ENCODE assay signal across 1 fruit fly cellular context in the genomic region with DNA sequence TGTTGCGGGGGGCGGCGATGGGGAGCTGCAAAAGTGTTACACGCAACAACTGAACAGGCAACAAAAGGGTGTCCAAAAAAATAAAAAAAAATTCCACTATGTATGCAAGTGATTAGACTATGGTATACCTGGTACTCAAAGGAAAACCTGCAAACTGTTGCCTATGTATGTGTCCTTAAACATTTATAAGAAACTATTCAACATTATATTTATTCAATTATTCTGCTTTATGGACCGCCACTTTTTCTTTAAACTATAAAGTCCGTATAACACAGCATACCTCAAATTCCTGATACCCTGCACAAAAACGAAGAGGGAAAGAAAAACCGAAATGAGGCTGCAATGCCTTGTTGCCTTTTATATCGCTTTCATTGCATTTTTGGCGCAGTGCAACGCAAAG.
TF ChIP-seq lines count a peak whose summit lies in the region.

No protein-coding gene starts in this region.

TF ChIP-seq in whole organism, embryonic, 481 proteins besides CTCF, POLR2A, EP300 and RAD21 (continued from another document and continues in another):
- peak; percentile 59 for TF ChIP-seq CG4424 (GFP tag; optimal IDR thresholded peaks at IDR 0.05; lab: Kevin White, UChicago)
- TF ChIP-seq CG7839 (tag; optimal IDR thresholded peaks at IDR 0.05; lab: Kevin White, UChicago) = peak; percentile 64
- TF ChIP-seq zen2 (GFP tag; IDR thresholded peaks at IDR 0.05; lab: Robert Waterston, UW; ENCODE audit: partially characterized antibody) = no peak
- no peak for TF ChIP-seq Taf1 (GFP tag; IDR thresholded peaks at IDR 0.05; lab: Robert Waterston, UW)
- peak; percentile 78 for TF ChIP-seq CG10979 (tag; optimal IDR thresholded peaks at IDR 0.05; lab: Kevin White, UChicago)
- no peak for TF ChIP-seq CG30020 (tag; optimal IDR thresholded peaks at IDR 0.05; lab: Kevin White, UChicago)
- no peak for TF ChIP-seq ftz-f1 (GFP tag; optimal IDR thresholded peaks at IDR 0.05; lab: Kevin White, UChicago)
- no peak for TF ChIP-seq Side (GFP tag; optimal IDR thresholded peaks at IDR 0.05; lab: Kevin White, UChicago)
- no peak for TF ChIP-seq CG8281 (tag; optimal IDR thresholded peaks at IDR 0.05; lab: Kevin White, UChicago)
- no peak for TF ChIP-seq CG9609 (GFP tag; optimal IDR thresholded peaks at IDR 0.05; lab: Kevin White, UChicago)
- no peak for TF ChIP-seq pan (optimal IDR thresholded peaks at IDR 0.05; lab: Kevin White, UChicago)
- peak in 1 of 2 experiments; percentile 61 for TF ChIP-seq pan (GFP tag; optimal IDR thresholded peaks at IDR 0.05 in 1 of 2, IDR thresholded peaks at IDR 0.05 in 1 of 2)
- TF ChIP-seq ems (GFP tag; optimal IDR thresholded peaks at IDR 0.05; lab: Kevin White, UChicago) = no peak
- TF ChIP-seq CkIIα-i1 (GFP tag; IDR thresholded peaks at IDR 0.05; lab: Robert Waterston, UW) = no peak
- no peak for TF ChIP-seq CG12236 (GFP tag; optimal IDR thresholded peaks at IDR 0.05; lab: Kevin White, UChicago)
- TF ChIP-seq pzg (GFP tag; optimal IDR thresholded peaks at IDR 0.05; lab: Kevin White, UChicago) = no peak
- TF ChIP-seq jumu (GFP tag; optimal IDR thresholded peaks at IDR 0.05; lab: Kevin White, UChicago) = no peak
- TF ChIP-seq Lpt (GFP tag; optimal IDR thresholded peaks at IDR 0.05; lab: Kevin White, UChicago) = no peak
- TF ChIP-seq CG17385 (GFP tag; optimal IDR thresholded peaks at IDR 0.05; lab: Kevin White, UChicago) = no peak
- TF ChIP-seq Scr (GFP tag; IDR thresholded peaks at IDR 0.05; lab: Robert Waterston, UW; ENCODE audit: partially characterized antibody) = no peak
- no peak for TF ChIP-seq CG1647 (GFP tag; optimal IDR thresholded peaks at IDR 0.05; lab: Kevin White, UChicago)
- TF ChIP-seq fd64A (GFP tag; optimal IDR thresholded peaks at IDR 0.05; lab: Kevin White, UChicago) = peak; percentile 42
- TF ChIP-seq sc (optimal IDR thresholded peaks at IDR 0.05; lab: Kevin White, UChicago) = no peak
- TF ChIP-seq sc (GFP tag; optimal IDR thresholded peaks at IDR 0.05; lab: Kevin White, UChicago) = peak; percentile 11
- TF ChIP-seq odd (GFP tag; optimal IDR thresholded peaks at IDR 0.05; lab: Kevin White, UChicago) = no peak
- TF ChIP-seq CG17361 (GFP tag; IDR thresholded peaks at IDR 0.05; lab: Robert Waterston, UW) = peak; percentile 45; the same call in 2 of the 3 replicates
- no peak for TF ChIP-seq CG43689 (GFP tag; IDR thresholded peaks at IDR 0.05; lab: Robert Waterston, UW)
- no peak for TF ChIP-seq CG11398 (GFP tag; optimal IDR thresholded peaks at IDR 0.05; lab: Kevin White, UChicago)
- TF ChIP-seq CG18619 (GFP tag; optimal IDR thresholded peaks at IDR 0.05; lab: Kevin White, UChicago) = no peak
- no peak for TF ChIP-seq CG3995 (GFP tag; optimal IDR thresholded peaks at IDR 0.05; lab: Kevin White, UChicago)
- no peak for TF ChIP-seq Sry-δ (GFP tag; optimal IDR thresholded peaks at IDR 0.05; lab: Kevin White, UChicago)
- TF ChIP-seq CG3847 (GFP tag; IDR thresholded peaks at IDR 0.05; lab: Robert Waterston, UW) = no peak
- no peak for TF ChIP-seq her (GFP tag; optimal IDR thresholded peaks at IDR 0.05; lab: Kevin White, UChicago)
- no peak for TF ChIP-seq CG17186 (GFP tag; optimal IDR thresholded peaks at IDR 0.05; lab: Kevin White, UChicago)
- TF ChIP-seq Deaf1 (tag; optimal IDR thresholded peaks at IDR 0.05; lab: Kevin White, UChicago) = no peak
- TF ChIP-seq Abd-B (GFP tag; optimal IDR thresholded peaks at IDR 0.05; lab: Kevin White, UChicago) = peak; percentile 38
- TF ChIP-seq nerfin-2 (GFP tag; IDR thresholded peaks at IDR 0.05; lab: Robert Waterston, UW; ENCODE audit: partially characterized antibody) = no peak
- TF ChIP-seq vvl (GFP tag; IDR thresholded peaks at IDR 0.05; lab: Robert Waterston, UW) = peak; percentile 80
- no peak for TF ChIP-seq rib (GFP tag; IDR thresholded peaks at IDR 0.05; lab: Robert Waterston, UW)
- TF ChIP-seq CG13775 (GFP tag; optimal IDR thresholded peaks at IDR 0.05; lab: Kevin White, UChicago) = peak; percentile 6
- TF ChIP-seq Hr39 (optimal IDR thresholded peaks at IDR 0.05; lab: Kevin White, UChicago) = no peak
- TF ChIP-seq croc (GFP tag; conservative IDR thresholded peaks at IDR 0.05; lab: Robert Waterston, UW) = peak; percentile 81
- TF ChIP-seq eve (GFP tag; optimal IDR thresholded peaks at IDR 0.05; lab: Kevin White, UChicago) = no peak
- TF ChIP-seq Dll (GFP tag; IDR thresholded peaks at IDR 0.05; lab: Robert Waterston, UW; ENCODE audit: partially characterized antibody) = no peak
- no peak for TF ChIP-seq Hmr (GFP tag; optimal IDR thresholded peaks at IDR 0.05; lab: Kevin White, UChicago)
- TF ChIP-seq CG11456 (GFP tag; IDR thresholded peaks at IDR 0.05; lab: Robert Waterston, UW) = 0 out of 3 replicates have a peak, but pooled peaks have one; percentile 39
- no peak for TF ChIP-seq GATAe (GFP tag; conservative IDR thresholded peaks at IDR 0.05; lab: Robert Waterston, UW)
- TF ChIP-seq CG1233 (GFP tag; optimal IDR thresholded peaks at IDR 0.05; lab: Kevin White, UChicago) = no peak
- TF ChIP-seq sisA (GFP tag; IDR thresholded peaks at IDR 0.05; lab: Robert Waterston, UW) = peak; percentile 84
- no peak for TF ChIP-seq pros (GFP tag; optimal IDR thresholded peaks at IDR 0.05; lab: Kevin White, UChicago)
- no peak for TF ChIP-seq yki (optimal IDR thresholded peaks at IDR 0.05; lab: Kevin White, UChicago)
- peak; percentile 47; the same call in 1 of the 3 replicates for TF ChIP-seq ken (GFP tag; IDR thresholded peaks at IDR 0.05; lab: Robert Waterston, UW)
- TF ChIP-seq mld (GFP tag; IDR thresholded peaks at IDR 0.05; lab: Robert Waterston, UW; ENCODE audit: partially characterized antibody) = no peak
- TF ChIP-seq CG15601 (tag; optimal IDR thresholded peaks at IDR 0.05; lab: Kevin White, UChicago) = peak; percentile 29
- no peak for TF ChIP-seq lbe (GFP tag; optimal IDR thresholded peaks at IDR 0.05; lab: Kevin White, UChicago)
- TF ChIP-seq CG17829 (tag; optimal IDR thresholded peaks at IDR 0.05; lab: Kevin White, UChicago) = peak; percentile 68
- no peak for TF ChIP-seq Usf (GFP tag; optimal IDR thresholded peaks at IDR 0.05; lab: Kevin White, UChicago)
- no peak for TF ChIP-seq Bteb2 (GFP tag; optimal IDR thresholded peaks at IDR 0.05; lab: Kevin White, UChicago)
- TF ChIP-seq pita (GFP tag; optimal IDR thresholded peaks at IDR 0.05; lab: Kevin White, UChicago) = no peak
- TF ChIP-seq CG3065 (GFP tag; optimal IDR thresholded peaks at IDR 0.05; lab: Kevin White, UChicago) = no peak
- no peak for TF ChIP-seq CG1792 (GFP tag; optimal IDR thresholded peaks at IDR 0.05; lab: Kevin White, UChicago)
- TF ChIP-seq repo (GFP tag; optimal IDR thresholded peaks at IDR 0.05; lab: Kevin White, UChicago) = no peak
- TF ChIP-seq CG11504 (tag; optimal IDR thresholded peaks at IDR 0.05; lab: Kevin White, UChicago) = peak; percentile 76
- no peak for TF ChIP-seq CG32767 (GFP tag; IDR thresholded peaks at IDR 0.05; lab: Robert Waterston, UW)
- TF ChIP-seq sim (GFP tag; IDR thresholded peaks at IDR 0.05; lab: Robert Waterston, UW) = no peak
- peak; percentile 43; the same call in 1 of the 2 replicates for TF ChIP-seq ranshi (GFP tag; IDR thresholded peaks at IDR 0.05; lab: Robert Waterston, UW)
- TF ChIP-seq CG7963 (GFP tag; IDR thresholded peaks at IDR 0.05; lab: Robert Waterston, UW; ENCODE audit: partially characterized antibody) = no peak
- TF ChIP-seq Oaz (GFP tag; IDR thresholded peaks at IDR 0.05; lab: Robert Waterston, UW) = no peak
- TF ChIP-seq crol (GFP tag; IDR thresholded peaks at IDR 0.05; lab: Robert Waterston, UW) = no peak; the same call in 1 of the 2 replicates
- TF ChIP-seq CG10147 (GFP tag; optimal IDR thresholded peaks at IDR 0.05; lab: Kevin White, UChicago) = no peak
- TF ChIP-seq ara (GFP tag; IDR thresholded peaks at IDR 0.05; lab: Robert Waterston, UW) = peak; percentile 82
- no peak for TF ChIP-seq HLHmδ (GFP tag; optimal IDR thresholded peaks at IDR 0.05; lab: Kevin White, UChicago)
- TF ChIP-seq ind (GFP tag; optimal IDR thresholded peaks at IDR 0.05; lab: Kevin White, UChicago) = peak; percentile 57
- TF ChIP-seq ci (GFP tag; IDR thresholded peaks at IDR 0.05; lab: Robert Waterston, UW) = peak; percentile 61; the same call in 2 of the 3 replicates
- no peak for TF ChIP-seq Opbp (GFP tag; IDR thresholded peaks at IDR 0.05; lab: Robert Waterston, UW; ENCODE audit: partially characterized antibody)
- TF ChIP-seq CG10565 (GFP tag; optimal IDR thresholded peaks at IDR 0.05; lab: Kevin White, UChicago) = no peak
- no peak for TF ChIP-seq Meics (GFP tag; optimal IDR thresholded peaks at IDR 0.05; lab: Kevin White, UChicago)
- no peak for TF ChIP-seq CG1832 (GFP tag; optimal IDR thresholded peaks at IDR 0.05; lab: Kevin White, UChicago)
- no peak for TF ChIP-seq fru (optimal IDR thresholded peaks at IDR 0.05; lab: Kevin White, UChicago)
- no peak for TF ChIP-seq CG6854 (GFP tag; optimal IDR thresholded peaks at IDR 0.05; lab: Kevin White, UChicago)
- no peak for TF ChIP-seq Hey (tag; optimal IDR thresholded peaks at IDR 0.05; lab: Kevin White, UChicago)
- no peak for TF ChIP-seq CG10431 (GFP tag; optimal IDR thresholded peaks at IDR 0.05; lab: Kevin White, UChicago)
- peak; percentile 58; the same call in 1 of the 2 replicates for TF ChIP-seq CG8765 (GFP tag; IDR thresholded peaks at IDR 0.05; lab: Robert Waterston, UW)
- peak; percentile 52 for TF ChIP-seq az2 (GFP tag; optimal IDR thresholded peaks at IDR 0.05; lab: Kevin White, UChicago)
- TF ChIP-seq Lhr (GFP tag; optimal IDR thresholded peaks at IDR 0.05; lab: Kevin White, UChicago) = no peak
- TF ChIP-seq CG11085 (GFP tag; IDR thresholded peaks at IDR 0.05; lab: Robert Waterston, UW) = no peak
- no peak for TF ChIP-seq hth (optimal IDR thresholded peaks at IDR 0.05; lab: Kevin White, UChicago)
- peak; percentile 36; the same call in 1 of the 2 replicates for TF ChIP-seq ro (GFP tag; IDR thresholded peaks at IDR 0.05; lab: Robert Waterston, UW)
- no peak for TF ChIP-seq gcm2 (GFP tag; optimal IDR thresholded peaks at IDR 0.05; lab: Kevin White, UChicago)
- TF ChIP-seq C15 (GFP tag; IDR thresholded peaks at IDR 0.05; lab: Robert Waterston, UW) = no peak
- TF ChIP-seq CG18599 (GFP tag; optimal IDR thresholded peaks at IDR 0.05; lab: Kevin White, UChicago) = no peak
- no peak for TF ChIP-seq prd (optimal IDR thresholded peaks at IDR 0.05; lab: Kevin White, UChicago)
- TF ChIP-seq prd (GFP tag; IDR thresholded peaks at IDR 0.05; lab: Robert Waterston, UW) = peak; percentile 87; the same call in 2 of the 3 replicates
- no peak for TF ChIP-seq pum (GFP tag; optimal IDR thresholded peaks at IDR 0.05; lab: Kevin White, UChicago)
- TF ChIP-seq br (optimal IDR thresholded peaks at IDR 0.05; lab: Kevin White, UChicago) = no peak
- no peak for TF ChIP-seq Kr (GFP tag; optimal IDR thresholded peaks at IDR 0.05; lab: Kevin White, UChicago)
- TF ChIP-seq run (tag; optimal IDR thresholded peaks at IDR 0.05; lab: Kevin White, UChicago) = no peak
- peak; percentile 57 for TF ChIP-seq chn (GFP tag; optimal IDR thresholded peaks at IDR 0.05; lab: Kevin White, UChicago)
- no peak for TF ChIP-seq CG31365 (tag; optimal IDR thresholded peaks at IDR 0.05; lab: Kevin White, UChicago)
- TF ChIP-seq CG8388 (GFP tag; optimal IDR thresholded peaks at IDR 0.05; lab: Kevin White, UChicago) = peak; percentile 45
- TF ChIP-seq jing (GFP tag; optimal IDR thresholded peaks at IDR 0.05; lab: Kevin White, UChicago) = no peak
- TF ChIP-seq cwo (GFP tag; optimal IDR thresholded peaks at IDR 0.05; lab: Kevin White, UChicago) = no peak
- no peak for TF ChIP-seq z (GFP tag; IDR thresholded peaks at IDR 0.05; lab: Robert Waterston, UW)
- no peak for TF ChIP-seq amos (GFP tag; IDR thresholded peaks at IDR 0.05; lab: Robert Waterston, UW; ENCODE audit: partially characterized antibody)
- no peak for TF ChIP-seq CG3163 (GFP tag; optimal IDR thresholded peaks at IDR 0.05; lab: Kevin White, UChicago)
- peak; percentile 85 for TF ChIP-seq zfh1 (GFP tag; IDR thresholded peaks at IDR 0.05; lab: Robert Waterston, UW)
- TF ChIP-seq NC2α (GFP tag; optimal IDR thresholded peaks at IDR 0.05; lab: Kevin White, UChicago) = no peak
- TF ChIP-seq kni (GFP tag; optimal IDR thresholded peaks at IDR 0.05; lab: Kevin White, UChicago) = no peak
- no peak for TF ChIP-seq CG3838 (GFP tag; optimal IDR thresholded peaks at IDR 0.05; lab: Kevin White, UChicago)
- no peak for TF ChIP-seq B-H2 (GFP tag; optimal IDR thresholded peaks at IDR 0.05; lab: Kevin White, UChicago)
- TF ChIP-seq lmd (GFP tag; IDR thresholded peaks at IDR 0.05; lab: Robert Waterston, UW) = peak; percentile 78
- TF ChIP-seq Tbp (GFP tag; optimal IDR thresholded peaks at IDR 0.05; lab: Kevin White, UChicago) = no peak
- TF ChIP-seq cg (GFP tag; optimal IDR thresholded peaks at IDR 0.05; lab: Kevin White, UChicago) = no peak
- TF ChIP-seq sens-2 (GFP tag; IDR thresholded peaks at IDR 0.05; lab: Robert Waterston, UW) = no peak
- TF ChIP-seq Myb (GFP tag; optimal IDR thresholded peaks at IDR 0.05; lab: Kevin White, UChicago) = no peak
- TF ChIP-seq dm (GFP tag; optimal IDR thresholded peaks at IDR 0.05; lab: Kevin White, UChicago) = no peak
- TF ChIP-seq chinmo (GFP tag; IDR thresholded peaks at IDR 0.05; lab: Robert Waterston, UW; ENCODE audit: partially characterized antibody) = no peak
- TF ChIP-seq CG8944 (GFP tag; optimal IDR thresholded peaks at IDR 0.05; lab: Kevin White, UChicago) = peak; percentile 11
- TF ChIP-seq CG17912 (GFP tag; optimal IDR thresholded peaks at IDR 0.05; lab: Kevin White, UChicago) = no peak
- TF ChIP-seq Ptx1 (GFP tag; IDR thresholded peaks at IDR 0.05; lab: Robert Waterston, UW) = peak; percentile 76
- no peak for TF ChIP-seq CG13287 (GFP tag; IDR thresholded peaks at IDR 0.05; lab: Robert Waterston, UW; ENCODE audit: partially characterized antibody)
- 0 out of 3 replicates have a peak, but pooled peaks have one; percentile 55 for TF ChIP-seq CG3726 (GFP tag; IDR thresholded peaks at IDR 0.05; lab: Robert Waterston, UW)
- TF ChIP-seq gfzf (GFP tag; optimal IDR thresholded peaks at IDR 0.05; lab: Kevin White, UChicago) = no peak
- TF ChIP-seq CG14050 (GFP tag; IDR thresholded peaks at IDR 0.05; lab: Robert Waterston, UW) = no peak
- no peak for TF ChIP-seq bigmax (GFP tag; optimal IDR thresholded peaks at IDR 0.05; lab: Kevin White, UChicago)
- peak; percentile 77 for TF ChIP-seq dmrt99B (tag; optimal IDR thresholded peaks at IDR 0.05; lab: Kevin White, UChicago)
- no peak for TF ChIP-seq dati (GFP tag; IDR thresholded peaks at IDR 0.05; lab: Robert Waterston, UW)
- TF ChIP-seq wor (GFP tag; IDR thresholded peaks at IDR 0.05; lab: Robert Waterston, UW) = no peak; the same call in 1 of the 2 replicates
- TF ChIP-seq luna (GFP tag; optimal IDR thresholded peaks at IDR 0.05; lab: Kevin White, UChicago) = no peak
- TF ChIP-seq Dek (tag; optimal IDR thresholded peaks at IDR 0.05; lab: Kevin White, UChicago) = no peak
